Fruit fly (Drosophila melanogaster) whole organism, embryonic: Measurements from ENCODE around the gene Tasp1.

Experiments
- Bgb ChIP-seq: fragments of 200-800 bp; sonication (Bioruptor generic); IDR thresholded peaks from 2 replicates; pipeline ENCODE4 v1.3.6; 2022; ENCODE audit warnings: missing biosample characterization, missing genetic modification characterization; ENCODE audit not compliant: partially characterized antibody
- Bteb2 ChIP-seq: fragments of 200-800 bp; sonication (Bioruptor generic); optimal IDR thresholded peaks from 2 replicates; lab custom pipeline; 2016; ENCODE audit warnings: missing biosample characterization, missing genetic modification characterization
- CG10979 ChIP-seq: fragments of 200-800 bp; sonication (Bioruptor generic); optimal IDR thresholded peaks from 2 replicates; lab custom pipeline; 2018; ENCODE audit warnings: missing biosample characterization, mild to moderate bottlenecking, missing genetic modification characterization, moderate library complexity
- CG11560 ChIP-seq: fragments of 200-800 bp; sonication (Bioruptor generic); IDR thresholded peaks from 3 replicates; pipeline ENCODE4 v1.3.6; 2022; ENCODE audit warnings: missing biosample characterization, missing genetic modification characterization
- CG11723 ChIP-seq: fragments of 200-800 bp; sonication (Bioruptor generic); optimal IDR thresholded peaks from 2 replicates; lab custom pipeline; 2017; ENCODE audit warnings: missing biosample characterization, mild to moderate bottlenecking, missing genetic modification characterization
- CG12104 ChIP-seq: fragments of 200-800 bp; sonication (Bioruptor generic); optimal IDR thresholded peaks from 3 replicates; lab custom pipeline; 2016; ENCODE audit warnings: missing biosample characterization, missing genetic modification characterization
- CG12219 ChIP-seq: fragments of 200-800 bp; sonication (Bioruptor generic); optimal IDR thresholded peaks from 3 replicates; lab custom pipeline; 2018; ENCODE audit warnings: missing biosample characterization, mild to moderate bottlenecking, missing genetic modification characterization
- CG13123 ChIP-seq: fragments of 200-800 bp; sonication (Bioruptor generic); optimal IDR thresholded peaks from 2 replicates; lab custom pipeline; 2016; ENCODE audit warnings: missing biosample characterization, missing genetic modification characterization
- CG17568 ChIP-seq: fragments of 200-800 bp; sonication (Bioruptor generic); optimal IDR thresholded peaks from 2 replicates; lab custom pipeline; 2018; ENCODE audit warnings: missing biosample characterization, mild to moderate bottlenecking, missing genetic modification characterization, moderate library complexity
- CG18476 ChIP-seq: fragments of 200-800 bp; sonication (Bioruptor generic); optimal IDR thresholded peaks from 2 replicates; lab custom pipeline; 2016; ENCODE audit warnings: missing biosample characterization, mild to moderate bottlenecking, missing genetic modification characterization
- CG2129 ChIP-seq: fragments of 200-800 bp; sonication (Bioruptor generic); IDR thresholded peaks from 2 replicates; pipeline ENCODE4 v1.3.6; 2022; ENCODE audit warnings: missing biosample characterization, missing genetic modification characterization; ENCODE audit not compliant: partially characterized antibody
- CG31224 ChIP-seq: fragments of 200-800 bp; sonication (Bioruptor generic); IDR thresholded peaks from 2 replicates; pipeline ENCODE4 v1.3.6; 2022; ENCODE audit warnings: missing biosample characterization, missing genetic modification characterization
- CG31388 ChIP-seq: fragments of 200-800 bp; sonication (Bioruptor generic); optimal IDR thresholded peaks from 2 replicates; lab custom pipeline; 2016; ENCODE audit warnings: missing biosample characterization, missing genetic modification characterization
- CG43689 ChIP-seq: fragments of 200-800 bp; sonication (Bioruptor generic); IDR thresholded peaks from 2 replicates; pipeline ENCODE4 v1.3.6; 2022; ENCODE audit warnings: missing biosample characterization, missing genetic modification characterization
- CG4617 ChIP-seq: fragments of 200-800 bp; sonication (Bioruptor generic); optimal IDR thresholded peaks from 3 replicates; lab custom pipeline; 2016; ENCODE audit warnings: missing biosample characterization, missing genetic modification characterization, borderline replicate concordance
- CG7372 ChIP-seq: fragments of 200-800 bp; sonication (Bioruptor generic); IDR thresholded peaks from 2 replicates; pipeline ENCODE4 v1.3.6; 2022; ENCODE audit warnings: missing biosample characterization, missing genetic modification characterization
- CG8765 ChIP-seq: fragments of 200-800 bp; sonication (Bioruptor generic); IDR thresholded peaks from 2 replicates; pipeline ENCODE4 v1.3.6; 2022; ENCODE audit warnings: missing biosample characterization, missing genetic modification characterization
- CG8924 ChIP-seq: fragments of 200-800 bp; optimal IDR thresholded peaks from 3 replicates; lab custom pipeline; 2019; ENCODE audit warnings: missing biosample characterization, mild to moderate bottlenecking, missing genetic modification characterization, moderate library complexity
- D ChIP-seq, 2 experiments: fragments of 200-800 bp in 1 of 2; fragments of >200 bp in 1 of 2; sonication (Bioruptor generic) in 1 of 2; optimal IDR thresholded peaks; 2 replicates in 1 of 2; 3 replicates in 1 of 2; lab custom pipeline; 2017; ENCODE audit warnings: mild to moderate bottlenecking in 1 of 2, missing biosample characterization in 1 of 2, missing genetic modification characterization in 1 of 2, missing genetic modification reagents in 1 of 2
- Dref ChIP-seq: fragments of 200-800 bp; sonication (Bioruptor generic); IDR thresholded peaks from 2 replicates; pipeline ENCODE4 v1.3.6; 2022; ENCODE audit warnings: missing biosample characterization, missing genetic modification characterization
- Drgx ChIP-seq: fragments of 200-800 bp; sonication (Bioruptor generic); IDR thresholded peaks from 2 replicates; pipeline ENCODE4 v1.3.6; 2022; ENCODE audit warnings: missing biosample characterization, missing genetic modification characterization
- Ets97D ChIP-seq: fragments of 200-800 bp; sonication (Bioruptor generic); optimal IDR thresholded peaks from 3 replicates; lab custom pipeline; 2016; ENCODE audit warnings: missing biosample characterization, missing genetic modification characterization
- GATAe ChIP-seq: fragments of 200-800 bp; sonication (Bioruptor generic); conservative IDR thresholded peaks from 2 replicates; pipeline ENCODE4 v1.3.6; 2022; ENCODE audit warnings: missing biosample characterization, missing genetic modification characterization
- Gug ChIP-seq: fragments of 200-800 bp; sonication (Bioruptor generic); IDR thresholded peaks from 4 replicates; pipeline ENCODE4 v1.3.6; 2022; ENCODE audit warnings: missing biosample characterization, missing genetic modification characterization
- HLHmδ ChIP-seq: fragments of 200-800 bp; sonication (Bioruptor generic); optimal IDR thresholded peaks from 2 replicates; lab custom pipeline; 2018; ENCODE audit warnings: missing biosample characterization, mild to moderate bottlenecking, missing genetic modification characterization, moderate library complexity
- Hmr ChIP-seq: fragments of 200-800 bp; sonication (Bioruptor generic); optimal IDR thresholded peaks from 3 replicates; lab custom pipeline; 2017; ENCODE audit warnings: mild to moderate bottlenecking, missing biosample characterization, missing genetic modification reagents, missing genetic modification characterization
- Hr39 ChIP-seq: fragments of >200 bp; optimal IDR thresholded peaks from 2 replicates; lab custom pipeline; 2017
- MTF-1 ChIP-seq: fragments of 200-800 bp; sonication (Bioruptor generic); optimal IDR thresholded peaks from 2 replicates; lab custom pipeline; 2018; ENCODE audit warnings: missing biosample characterization, mild to moderate bottlenecking, missing genetic modification characterization, borderline replicate concordance
- NC2β ChIP-seq: fragments of 200-800 bp; sonication (Bioruptor generic); optimal IDR thresholded peaks from 2 replicates; lab custom pipeline; 2016; ENCODE audit warnings: missing biosample characterization, missing genetic modification characterization
- Opbp ChIP-seq: fragments of 200-800 bp; sonication (Bioruptor generic); IDR thresholded peaks from 3 replicates; pipeline ENCODE4 v1.3.6; 2022; ENCODE audit warnings: missing biosample characterization, missing genetic modification characterization; ENCODE audit not compliant: partially characterized antibody
- Sin3A ChIP-seq: fragments of >200 bp; optimal IDR thresholded peaks from 2 replicates; lab custom pipeline; 2018
- Taf1 ChIP-seq: fragments of 200-800 bp; sonication (Bioruptor generic); IDR thresholded peaks from 2 replicates; pipeline ENCODE4 v1.3.6; 2022; ENCODE audit warnings: missing biosample characterization, missing genetic modification characterization
- abd-A ChIP-seq: fragments of 200-800 bp; sonication (Bioruptor generic); optimal IDR thresholded peaks from 3 replicates; lab custom pipeline; 2019; ENCODE audit warnings: missing biosample characterization, mild to moderate bottlenecking, missing genetic modification characterization, moderate library complexity
- aop ChIP-seq: fragments of 200-800 bp; sonication (Bioruptor generic); IDR thresholded peaks from 2 replicates; pipeline ENCODE4 v1.3.6; 2022; ENCODE audit warnings: missing biosample characterization, missing genetic modification characterization
- bbx ChIP-seq: fragments of 200-800 bp; sonication (Bioruptor generic); IDR thresholded peaks from 2 replicates; pipeline ENCODE4 v1.3.6; 2022; ENCODE audit warnings: missing biosample characterization, missing genetic modification characterization; ENCODE audit not compliant: partially characterized antibody
- corto ChIP-seq: fragments of 200-800 bp; sonication (Bioruptor generic); optimal IDR thresholded peaks from 2 replicates; lab custom pipeline; 2016; ENCODE audit warnings: missing biosample characterization, mild to moderate bottlenecking, missing genetic modification characterization, moderate library complexity
- crc ChIP-seq: fragments of 200-800 bp; sonication (Bioruptor generic); optimal IDR thresholded peaks from 2 replicates; lab custom pipeline; 2016; ENCODE audit warnings: missing biosample characterization, missing genetic modification characterization
- eve ChIP-seq, 2 experiments: fragments of >200 bp; optimal IDR thresholded peaks; 2 replicates each; lab custom pipeline; 2017; ENCODE audit warnings: missing biosample characterization in 2 of 2, missing genetic modification characterization in 2 of 2
- fd96Cb ChIP-seq: fragments of 200-800 bp; sonication (Bioruptor generic); optimal IDR thresholded peaks from 2 replicates; lab custom pipeline; 2018; ENCODE audit warnings: missing biosample characterization, mild to moderate bottlenecking, missing genetic modification characterization, moderate library complexity
- grn ChIP-seq: fragments of 200-800 bp; sonication (Bioruptor generic); optimal IDR thresholded peaks from 3 replicates; lab custom pipeline; 2017; ENCODE audit warnings: missing biosample characterization, missing genetic modification characterization
- jigr1 ChIP-seq: fragments of 200-800 bp; sonication (Bioruptor generic); IDR thresholded peaks from 3 replicates; pipeline ENCODE4 v1.3.6; 2022; ENCODE audit warnings: missing biosample characterization, missing genetic modification characterization
- jumu ChIP-seq: fragments of 200-800 bp; sonication (Bioruptor generic); optimal IDR thresholded peaks from 3 replicates; lab custom pipeline; 2016; ENCODE audit warnings: missing biosample characterization, missing genetic modification characterization
- onecut ChIP-seq: fragments of 200-800 bp; sonication (Bioruptor generic); IDR thresholded peaks from 2 replicates; pipeline ENCODE4 v1.3.6; 2022; ENCODE audit warnings: missing biosample characterization, missing genetic modification characterization
- pan ChIP-seq, 4 experiments: fragments of >200 bp in 3 of 4; fragments of 200-800 bp in 1 of 4; sonication (Bioruptor generic) in 1 of 4; optimal IDR thresholded peaks in 3 of 4; IDR thresholded peaks in 1 of 4; 2 replicates each; pipeline versions ENCODE4 v1.3.6 to Lab custom; 2017 to 2022; ENCODE audit warnings: missing biosample characterization in 2 of 4, missing genetic modification characterization in 2 of 4, mixed read lengths in 1 of 4
- sc ChIP-seq, 3 experiments: fragments of >200 bp in 2 of 3; fragments of 200-800 bp in 1 of 3; sonication (Bioruptor generic) in 1 of 3; optimal IDR thresholded peaks; 2 replicates in 2 of 3; 3 replicates in 1 of 3; lab custom pipeline; 2017; ENCODE audit warnings: mild to moderate bottlenecking in 1 of 3, missing biosample characterization in 1 of 3, missing genetic modification characterization in 1 of 3, missing genetic modification reagents in 1 of 3
- shn ChIP-seq: fragments of 200-800 bp; sonication (Bioruptor generic); optimal IDR thresholded peaks from 3 replicates; lab custom pipeline; 2016; ENCODE audit warnings: missing biosample characterization, missing genetic modification characterization
- sim ChIP-seq: fragments of 200-800 bp; sonication (Bioruptor generic); IDR thresholded peaks from 2 replicates; pipeline ENCODE4 v1.3.6; 2022; ENCODE audit warnings: missing biosample characterization, missing genetic modification characterization
- tx ChIP-seq: fragments of 200-800 bp; sonication (Bioruptor generic); optimal IDR thresholded peaks from 2 replicates; lab custom pipeline; 2016; ENCODE audit warnings: missing biosample characterization, missing genetic modification characterization
- zf30C ChIP-seq: fragments of 200-800 bp; sonication (Bioruptor generic); optimal IDR thresholded peaks from 3 replicates; lab custom pipeline; 2018; ENCODE audit warnings: missing biosample characterization, mild to moderate bottlenecking, missing genetic modification characterization

The Tasp1 gene

DNA sequence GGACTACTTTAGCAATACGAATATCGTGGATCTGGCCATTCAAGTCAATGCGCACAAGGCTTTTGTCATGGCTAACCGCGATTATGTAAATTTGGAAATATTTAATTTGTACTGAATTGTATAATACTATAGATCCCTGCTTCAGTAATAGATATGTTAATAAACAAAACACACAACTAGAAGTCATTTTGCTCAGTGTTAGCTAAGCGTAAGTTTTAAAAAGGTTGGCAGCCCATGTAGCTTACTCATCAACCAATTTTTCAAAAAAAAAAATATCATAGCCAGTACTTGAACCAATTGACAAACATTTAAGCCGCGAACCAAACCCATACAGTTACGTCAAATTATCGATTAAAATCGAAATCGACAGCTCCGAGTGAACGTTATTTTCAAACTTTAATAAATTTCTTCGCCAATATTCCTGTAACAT lies 50.3 kb downstream of the Tasp1 start (continued):
- no peak for TF ChIP-seq CG31388 (GFP tag; lab: Kevin White, UChicago)
- peak; percentile 43 for TF ChIP-seq tx (GFP tag; lab: Kevin White, UChicago)
- TF ChIP-seq Opbp (GFP tag; lab: Robert Waterston, UW): peak; percentile 66; the same call in 2 of the 3 replicates
- peak; percentile 62 for TF ChIP-seq CG18476 (GFP tag; lab: Kevin White, UChicago)
- TF ChIP-seq pan (optimal IDR thresholded peaks at IDR 0.05; lab: Kevin White, UChicago): no peak
- peak in 1 of 2 experiments; percentile 85 for TF ChIP-seq pan (GFP tag; optimal IDR thresholded peaks at IDR 0.05 in 1 of 2, IDR thresholded peaks at IDR 0.05 in 1 of 2)
- TF ChIP-seq zf30C (GFP tag; lab: Kevin White, UChicago): peak; percentile 99
- TF ChIP-seq CG11723 (GFP tag; lab: Kevin White, UChicago): peak; percentile 45
- peak; percentile 60 for TF ChIP-seq jumu (GFP tag; lab: Kevin White, UChicago)
- peak; percentile 55; the same call in 2 of the 4 replicates for TF ChIP-seq Gug (GFP tag; lab: Robert Waterston, UW)
- no peak for TF ChIP-seq aop (GFP tag; lab: Robert Waterston, UW)
- peak; percentile 54 for TF ChIP-seq CG13123 (GFP tag; lab: Kevin White, UChicago)
- TF ChIP-seq CG12104 (GFP tag; lab: Kevin White, UChicago): peak; percentile 56
- TF ChIP-seq Taf1 (GFP tag; lab: Robert Waterston, UW): peak; percentile 58
- TF ChIP-seq CG8924: peak; percentile 67
- peak; percentile 77 for TF ChIP-seq CG31224 (GFP tag; lab: Robert Waterston, UW)
- TF ChIP-seq Dref (GFP tag; lab: Robert Waterston, UW): peak; percentile 95
- TF ChIP-seq sc (optimal IDR thresholded peaks at IDR 0.05; lab: Kevin White, UChicago): no peak
- TF ChIP-seq sc (GFP tag; optimal IDR thresholded peaks at IDR 0.05; lab: Kevin White, UChicago): peak; percentile 13
- peak; percentile 67 for TF ChIP-seq shn (GFP tag; lab: Kevin White, UChicago)
- TF ChIP-seq Ets97D (GFP tag; lab: Kevin White, UChicago): peak; percentile 84
- TF ChIP-seq CG8765 (GFP tag; lab: Robert Waterston, UW): no peak
- TF ChIP-seq CG12219: peak; percentile 81
- peak; percentile 48 for TF ChIP-seq crc (GFP tag; lab: Kevin White, UChicago)
- peak; percentile 73 for TF ChIP-seq CG7372
- peak; percentile 17 for TF ChIP-seq grn (GFP tag; lab: Kevin White, UChicago)
- no peak for TF ChIP-seq HLHmδ (GFP tag; lab: Kevin White, UChicago)
- TF ChIP-seq CG10979 (tag; lab: Kevin White, UChicago): peak; percentile 68
- peak; percentile 93 for TF ChIP-seq Hmr
- peak; percentile 54; the same call in 1 of the 2 replicates for TF ChIP-seq sim (GFP tag; lab: Robert Waterston, UW)
- no peak for TF ChIP-seq CG2129 (GFP tag; lab: Robert Waterston, UW)
- TF ChIP-seq CG4617: no peak
- TF ChIP-seq eve (GFP tag; optimal IDR thresholded peaks at IDR 0.05; lab: Kevin White, UChicago): no peak
- TF ChIP-seq D (optimal IDR thresholded peaks at IDR 0.05; lab: Kevin White, UChicago): no peak
- peak; percentile 44 for TF ChIP-seq D (GFP tag; optimal IDR thresholded peaks at IDR 0.05; lab: Kevin White, UChicago)
- no peak for TF ChIP-seq abd-A (tag; lab: Kevin White, UChicago)
- peak; percentile 70 for TF ChIP-seq onecut
- TF ChIP-seq CG43689 (GFP tag; lab: Robert Waterston, UW): no peak; the same call in 1 of the 2 replicates
- no peak for TF ChIP-seq GATAe
- TF ChIP-seq Drgx (GFP tag; lab: Robert Waterston, UW): peak; percentile 85
- peak; percentile 70 for TF ChIP-seq CG17568 (GFP tag; lab: Kevin White, UChicago)
- TF ChIP-seq Sin3A (lab: Kevin White, UChicago): no peak
- TF ChIP-seq fd96Cb: peak; percentile 54
- no peak for TF ChIP-seq corto (GFP tag; lab: Kevin White, UChicago)
- TF ChIP-seq jigr1 (GFP tag; lab: Robert Waterston, UW): 0 out of 3 replicates have a peak, but pooled peaks have one; percentile 34
- no peak for TF ChIP-seq MTF-1 (GFP tag; lab: Kevin White, UChicago)
- TF ChIP-seq Hr39 (lab: Kevin White, UChicago): no peak
- peak; percentile 61 for TF ChIP-seq bbx (GFP tag; lab: Robert Waterston, UW)
- peak; percentile 73 for TF ChIP-seq Bgb (GFP tag; lab: Robert Waterston, UW)
- TF ChIP-seq CG11560 (tag; lab: Robert Waterston, UW): peak; percentile 95
- peak; percentile 80 for TF ChIP-seq Bteb2 (GFP tag; lab: Kevin White, UChicago)
- peak; percentile 66 for TF ChIP-seq NC2β (GFP tag; lab: Kevin White, UChicago)
